Worm (Caenorhabditis elegans): ENCODE measurements around the gene R07B7.2.

- no peak for TF ChIP-seq blmp-1 (tag; optimal IDR thresholded peaks at IDR 0.05)
- no peak for TF ChIP-seq nhr-76 (tag; optimal IDR thresholded peaks at IDR 0.05)
- TF ChIP-seq snpc-4 (tag; optimal IDR thresholded peaks at IDR 0.05) = no peak
- TF ChIP-seq ztf-11 (tag; optimal IDR thresholded peaks at IDR 0.05) = no peak
- TF ChIP-seq mep-1 (tag; optimal IDR thresholded peaks at IDR 0.05) = no peak
- no peak for TF ChIP-seq unc-62 (GFP tag; optimal IDR thresholded peaks at IDR 0.05)
- no peak for TF ChIP-seq pha-4 (tag; optimal IDR thresholded peaks at IDR 0.05)
- no peak for TF ChIP-seq unc-39 (tag; optimal IDR thresholded peaks at IDR 0.05)
- TF ChIP-seq nhr-28 (tag; optimal IDR thresholded peaks at IDR 0.05) = no peak
- TF ChIP-seq lsy-2 (tag; optimal IDR thresholded peaks at IDR 0.05) = no peak
- TF ChIP-seq cnd-1 (tag; optimal IDR thresholded peaks at IDR 0.05) = no peak
Observed at ce11 chrV:12091759-12092158, 32.2 kb upstream of the R07B7.2 start, which contains the start of gene nhr-206.
